Fruit fly (Drosophila melanogaster) ovary, adult (tissue): ENCODE results near the gene CG14647.

Source experiments
- CG17801 ChIP-seq: fragments of 200-800 bp; optimal IDR thresholded peaks from 2 replicates; lab custom pipeline; 2019; ENCODE audit warnings: missing biosample characterization, mild to moderate bottlenecking, missing genetic modification characterization, moderate library complexity; ENCODE audit not compliant: partially characterized antibody

CG14647 gene

DNA sequence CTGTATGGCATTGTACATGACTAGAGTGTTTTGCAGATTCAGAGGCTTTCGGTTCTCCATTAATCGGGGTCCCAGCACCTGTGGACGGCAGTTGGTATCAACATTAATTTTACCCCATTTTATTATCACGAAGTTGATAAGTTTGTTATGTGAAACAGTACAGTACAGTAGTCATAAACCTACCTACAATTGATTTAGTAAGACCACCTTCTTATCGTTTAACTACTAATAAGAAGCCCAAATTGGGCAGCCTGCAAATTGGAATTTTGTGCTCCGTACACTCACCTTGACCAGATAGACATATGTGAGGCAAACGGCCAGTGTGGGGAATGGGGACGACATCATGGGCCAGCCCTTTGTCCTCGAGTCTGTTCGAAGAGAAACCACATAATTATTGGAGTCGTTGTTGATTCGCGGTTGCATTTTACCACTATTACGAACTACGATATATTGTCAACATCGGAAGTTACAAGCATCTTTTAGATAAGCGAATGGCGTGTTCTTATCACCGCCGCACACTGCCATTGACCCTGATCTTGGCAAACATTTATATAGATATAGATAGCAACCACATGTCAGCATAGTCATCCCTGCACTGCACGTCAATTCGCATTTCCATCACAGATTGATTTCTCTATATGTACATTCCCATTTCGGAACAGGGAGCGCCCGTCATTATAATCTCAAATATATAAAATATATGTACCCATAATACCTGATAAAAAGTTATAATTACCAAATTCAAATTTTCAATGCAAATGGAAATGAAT lies 46.3 kb downstream of the CG14647 start:
- no peak for TF ChIP-seq CG17801 (GFP tag; lab: Kevin White, UChicago)

DNA sequence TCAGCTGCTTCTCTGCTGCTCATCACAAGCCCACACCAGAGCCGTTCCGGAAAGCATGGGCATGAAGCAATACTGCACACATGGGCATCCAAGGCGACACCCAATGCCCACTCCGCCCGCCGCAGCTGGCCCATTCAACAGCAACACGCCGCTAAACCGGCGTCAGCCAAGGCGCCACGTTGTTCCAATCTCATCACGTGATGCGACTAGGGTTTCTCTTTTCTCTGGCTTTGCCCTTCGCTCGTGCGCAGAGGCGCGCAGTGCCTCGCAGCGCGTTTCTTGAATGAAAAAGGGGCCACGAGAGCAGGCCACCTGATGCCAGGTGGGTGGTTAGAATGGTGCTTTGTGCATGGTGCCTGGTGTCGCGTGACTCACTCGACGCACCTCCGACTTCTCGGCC lies 48.9 kb downstream of the CG14647 start:
- no peak for TF ChIP-seq CG17801 (GFP tag; lab: Kevin White, UChicago)

DNA sequence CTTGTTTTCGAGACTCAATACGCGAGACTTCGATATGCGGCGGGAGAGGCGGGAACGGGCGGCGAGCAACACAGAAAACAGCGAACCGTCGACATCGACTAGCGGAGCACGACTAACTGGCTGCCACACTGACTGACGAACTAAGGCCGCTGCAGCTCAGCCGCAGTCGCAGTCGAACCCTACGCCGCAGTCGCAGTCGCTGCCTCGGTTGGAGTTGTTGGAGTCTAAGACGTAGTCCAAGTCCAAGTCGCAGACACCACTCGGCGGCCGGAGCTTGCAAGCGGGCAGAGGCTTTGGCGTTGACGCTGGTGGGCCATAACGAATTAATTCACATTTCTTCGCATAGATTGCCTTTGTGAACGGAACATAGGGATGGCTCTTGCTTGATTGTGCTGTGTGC lies 50.4 kb downstream of the CG14647 start:
- TF ChIP-seq CG17801 (GFP tag; lab: Kevin White, UChicago): no peak
